Worm (Caenorhabditis elegans) whole organism, L4 larva: ENCODE measurements around the gene trpp-3.

Experiments
- F44E2.7 ChIP-seq: fragments of 200-800 bp; sonication (Bioruptor generic); IDR thresholded peaks from 2 replicates; pipeline ENCODE4 v2.1.2; 2022; ENCODE audit warnings: missing genetic modification characterization, missing compliant biosample characterization
- T20F7.1 ChIP-seq: fragments of 200-800 bp; sonication (Bioruptor generic); optimal IDR thresholded peaks from 2 replicates; lab custom pipeline; 2018; ENCODE audit warnings: mild to moderate bottlenecking, missing genetic modification characterization, missing compliant biosample characterization
- T26A8.4 ChIP-seq: fragments of 200-800 bp; sonication (Bioruptor generic); IDR thresholded peaks from 2 replicates; pipeline ENCODE4 v1.3.6; 2022; ENCODE audit warnings: missing genetic modification characterization, missing compliant biosample characterization
- Y5F2A.4 ChIP-seq: fragments of 200-800 bp; sonication (Bioruptor generic); optimal IDR thresholded peaks from 2 replicates; lab custom pipeline; 2018; ENCODE audit warnings: mild to moderate bottlenecking, missing genetic modification characterization, missing compliant biosample characterization
- Y75B8A.6 ChIP-seq: fragments of 200-800 bp; sonication (Bioruptor generic); IDR thresholded peaks from 2 replicates; pipeline ENCODE4 v1.3.6; 2022; ENCODE audit warnings: missing genetic modification reagents, missing genetic modification characterization, missing compliant biosample characterization
- aha-1 ChIP-seq: fragments of 150-350 bp; peaks from one replicate; lab custom pipeline; 2014; ENCODE audit warnings: missing biosample characterization, missing genetic modification characterization
- ama-1 ChIP-seq: fragments of 150-350 bp; optimal IDR thresholded peaks from 2 replicates; lab custom pipeline; 2014; ENCODE audit warnings: inconsistent platforms, mixed read lengths
- ceh-20 ChIP-seq: fragments of 200-800 bp; sonication (Bioruptor generic); IDR thresholded peaks from 2 replicates; pipeline ENCODE4 v1.3.6; 2022; ENCODE audit warnings: missing genetic modification reagents, missing genetic modification characterization, missing compliant biosample characterization
- ces-1 ChIP-seq: fragments of 150-350 bp; sonication (generic microtip); optimal IDR thresholded peaks from 4 replicates; lab custom pipeline; 2014; ENCODE audit warnings: missing biosample characterization, missing genetic modification reagents, missing genetic modification characterization
- daf-19 ChIP-seq: fragments of 200-800 bp; sonication (Bioruptor generic); conservative IDR thresholded peaks from 2 replicates; pipeline ENCODE4 v1.3.6; 2022; ENCODE audit warnings: missing genetic modification characterization, missing compliant biosample characterization
- dmd-6 ChIP-seq: fragments of 200-800 bp; sonication (Bioruptor generic); IDR thresholded peaks from 2 replicates; pipeline ENCODE4 v1.3.6; 2022; ENCODE audit warnings: missing genetic modification reagents, missing genetic modification characterization, missing compliant biosample characterization
- dmd-8 ChIP-seq: fragments of 200-800 bp; sonication (Bioruptor generic); IDR thresholded peaks from 2 replicates; pipeline ENCODE4 v1.3.6; 2022; ENCODE audit warnings: missing genetic modification characterization, missing compliant biosample characterization
- dpl-1 ChIP-seq: fragments of 150-350 bp; optimal IDR thresholded peaks from 2 replicates; lab custom pipeline; 2014; ENCODE audit warnings: missing biosample characterization, missing genetic modification reagents, missing genetic modification characterization
- dve-1 ChIP-seq: sonication (generic microtip); optimal IDR thresholded peaks from 2 replicates; lab custom pipeline; 2017; ENCODE audit warnings: antibody characterized with exemption, mild to moderate bottlenecking, missing genetic modification characterization, missing compliant biosample characterization; ENCODE audit not compliant: insufficient read depth
- gei-8 ChIP-seq: fragments of 200-800 bp; sonication (Bioruptor generic); optimal IDR thresholded peaks from 2 replicates; lab custom pipeline; 2018; ENCODE audit warnings: mild to moderate bottlenecking, missing genetic modification characterization, missing compliant biosample characterization
- hlh-11 ChIP-seq: fragments of 200-800 bp; sonication (Bioruptor generic); optimal IDR thresholded peaks from 2 replicates; lab custom pipeline; 2018; ENCODE audit warnings: mild to moderate bottlenecking, missing genetic modification characterization, missing compliant biosample characterization
- lim-7 ChIP-seq: fragments of 200-800 bp; sonication (Bioruptor generic); IDR thresholded peaks from 2 replicates; pipeline ENCODE4 v1.3.6; 2022; ENCODE audit warnings: missing genetic modification characterization, missing compliant biosample characterization
- lin-38 ChIP-seq: fragments of 200-800 bp; sonication (Bioruptor generic); IDR thresholded peaks from 2 replicates; pipeline ENCODE4 v1.3.6; 2022; ENCODE audit warnings: missing genetic modification reagents, missing genetic modification characterization, missing compliant biosample characterization
- lir-3 ChIP-seq: sonication (generic microtip); optimal IDR thresholded peaks from 2 replicates; lab custom pipeline; 2016; ENCODE audit warnings: mild to moderate bottlenecking, missing genetic modification characterization, missing compliant biosample characterization
- lsy-2 ChIP-seq, 2 experiments: fragments of 150-350 bp in 1 of 2; sonication (generic microtip) in 1 of 2; optimal IDR thresholded peaks; 2 replicates each; lab custom pipeline; 2014 to 2017; ENCODE audit warnings: missing biosample characterization in 2 of 2, missing genetic modification characterization in 2 of 2
- mdl-1 ChIP-seq, 2 experiments: fragments of 150-350 bp in 1 of 2; sonication (generic microtip) in 1 of 2; optimal IDR thresholded peaks; 2 replicates each; lab custom pipeline; 2014 to 2017; ENCODE audit warnings: missing biosample characterization in 2 of 2, missing genetic modification characterization in 2 of 2
- mdt-29 ChIP-seq: fragments of 200-800 bp; sonication (Bioruptor generic); IDR thresholded peaks from 2 replicates; pipeline ENCODE4 v1.3.6; 2022; ENCODE audit warnings: missing genetic modification reagents, missing genetic modification characterization, missing compliant biosample characterization
- nhr-10 ChIP-seq: fragments of 150-350 bp; optimal IDR thresholded peaks from 2 replicates; lab custom pipeline; 2014; ENCODE audit warnings: missing biosample characterization, missing genetic modification characterization
- nhr-102 ChIP-seq: sonication (generic microtip); optimal IDR thresholded peaks from 2 replicates; lab custom pipeline; 2016; ENCODE audit warnings: mild to moderate bottlenecking, missing genetic modification characterization, moderate library complexity, missing compliant biosample characterization
- nhr-11 ChIP-seq: fragments of 150-350 bp; optimal IDR thresholded peaks from 2 replicates; lab custom pipeline; 2014; ENCODE audit warnings: missing biosample characterization, missing genetic modification characterization
- nhr-41 ChIP-seq: fragments of 200-800 bp; sonication (Bioruptor generic); IDR thresholded peaks from 2 replicates; pipeline ENCODE4 v1.3.6; 2022; ENCODE audit warnings: missing genetic modification reagents, missing genetic modification characterization, missing compliant biosample characterization
- nhr-48 ChIP-seq: sonication (generic microtip); optimal IDR thresholded peaks from 2 replicates; lab custom pipeline; 2016; ENCODE audit warnings: mild to moderate bottlenecking, missing genetic modification characterization, missing compliant biosample characterization
- nhr-77 ChIP-seq: fragments of 150-350 bp; optimal IDR thresholded peaks from 2 replicates; lab custom pipeline; 2014; ENCODE audit warnings: missing biosample characterization, missing genetic modification characterization
- saeg-2 ChIP-seq: fragments of 200-800 bp; sonication (Bioruptor generic); IDR thresholded peaks from 2 replicates; pipeline ENCODE4 v1.3.6; 2022; ENCODE audit warnings: missing genetic modification reagents, missing genetic modification characterization, missing compliant biosample characterization
- sdz-12 ChIP-seq: fragments of 200-800 bp; sonication (Bioruptor generic); optimal IDR thresholded peaks from 2 replicates; lab custom pipeline; 2018; ENCODE audit warnings: mild to moderate bottlenecking, missing genetic modification characterization, missing compliant biosample characterization
- snpc-1.2 ChIP-seq: fragments of 200-800 bp; sonication (Bioruptor generic); IDR thresholded peaks from 2 replicates; pipeline ENCODE4 v1.3.6; 2022; ENCODE audit warnings: missing genetic modification reagents, missing genetic modification characterization, missing compliant biosample characterization
- snpc-4 ChIP-seq: fragments of 150-350 bp; optimal IDR thresholded peaks from 2 replicates; lab custom pipeline; 2014; ENCODE audit warnings: missing biosample characterization, missing genetic modification characterization
- spr-1 ChIP-seq: sonication (generic microtip); optimal IDR thresholded peaks from 2 replicates; lab custom pipeline; 2016; ENCODE audit warnings: mild to moderate bottlenecking, missing genetic modification characterization, missing compliant biosample characterization
- spr-3 ChIP-seq: fragments of 200-800 bp; sonication (Bioruptor generic); optimal IDR thresholded peaks from 2 replicates; lab custom pipeline; 2018; ENCODE audit warnings: mild to moderate bottlenecking, missing genetic modification characterization, missing compliant biosample characterization
- tag-97 ChIP-seq: fragments of 200-800 bp; sonication (Bioruptor generic); IDR thresholded peaks from 2 replicates; pipeline ENCODE4 v1.3.6; 2022; ENCODE audit warnings: missing genetic modification characterization, missing compliant biosample characterization
- tra-1 ChIP-seq: fragments of 200-800 bp; sonication (Bioruptor generic); IDR thresholded peaks from 2 replicates; pipeline ENCODE4 v1.3.6; 2022; ENCODE audit warnings: missing genetic modification reagents, missing genetic modification characterization, missing compliant biosample characterization
- zag-1 ChIP-seq: fragments of 150-350 bp; optimal IDR thresholded peaks from 2 replicates; lab custom pipeline; 2014; ENCODE audit warnings: missing biosample characterization, missing genetic modification characterization
- zfp-2 ChIP-seq: sonication (generic microtip); optimal IDR thresholded peaks from 2 replicates; lab custom pipeline; 2016; ENCODE audit warnings: mild to moderate bottlenecking, missing genetic modification characterization, missing compliant biosample characterization
- ztf-11 ChIP-seq: fragments of 150-350 bp; optimal IDR thresholded peaks from 2 replicates; lab custom pipeline; 2014; ENCODE audit warnings: missing biosample characterization, missing genetic modification characterization

The trpp-3 gene

ce11 chrIII:9558463-9558862 lies 33.1 kb downstream of the trpp-3 start, which contains the start of gene C48B4.6 (continued):
- TF ChIP-seq zag-1 (tag; lab: Kevin White, UChicago), result no peak
- no peak for TF ChIP-seq ztf-11 (tag; lab: Kevin White, UChicago)

- 0 out of 2 replicates have a peak, but pooled peaks have one; percentile 24 for TF ChIP-seq lin-38 (GFP tag; lab: Robert Waterston, UW)
- no peak for TF ChIP-seq sdz-12 (GFP tag; lab: Kevin White, UChicago)
Observed at ce11 chrIII:9559381-9559881, 34.1 kb downstream of the trpp-3 start, which contains the start of gene C48B4.7. Gene C48B4.7, minus strand, starts transcription at chrIII:9559431.

ce11 chrIII:9561158-9561557 lies 35.8 kb downstream of the trpp-3 start, which contains the start of gene C48B4.8:
Gene C48B4.8, minus strand, starts transcription at chrIII:9561258.
- no peak for TF ChIP-seq ama-1 (lab: Kevin White, UChicago)
- no peak for TF ChIP-seq daf-19
- TF ChIP-seq mdl-1 (tag; optimal IDR thresholded peaks at IDR 0.05; lab: Kevin White, UChicago), result no peak
- no peak for TF ChIP-seq mdt-29 (GFP tag; lab: Robert Waterston, UW)
- TF ChIP-seq zag-1 (tag; lab: Kevin White, UChicago), result no peak

- TF ChIP-seq aha-1 (tag; lab: Kevin White, UChicago), result no peak
- TF ChIP-seq hlh-11 (tag; lab: Kevin White, UChicago), result no peak
- no peak for TF ChIP-seq spr-1 (tag; lab: Kevin White, UChicago)
- no peak for TF ChIP-seq nhr-10
- no peak for TF ChIP-seq nhr-102 (tag; lab: Kevin White, UChicago)
- TF ChIP-seq T20F7.1 (GFP tag; lab: Kevin White, UChicago), result no peak
- no peak for TF ChIP-seq tag-97 (GFP tag; lab: Robert Waterston, UW)
- no peak for TF ChIP-seq dve-1
- TF ChIP-seq spr-3, result no peak
- TF ChIP-seq snpc-4, result no peak
- TF ChIP-seq F44E2.7 (GFP tag; lab: Robert Waterston, UW), result no peak
- TF ChIP-seq zfp-2, result no peak
- no peak for TF ChIP-seq nhr-48
- TF ChIP-seq ceh-20, result no peak
- no peak for TF ChIP-seq gei-8 (GFP tag; lab: Kevin White, UChicago)
Observed at ce11 chrIII:9563235-9563634, 37.9 kb downstream of the trpp-3 start, which contains the start of gene C48B4.9. Gene C48B4.9, minus strand, starts transcription at chrIII:9563335.

- TF ChIP-seq lim-7 (GFP tag; lab: Robert Waterston, UW), result no peak
- no peak for TF ChIP-seq zag-1 (tag; lab: Kevin White, UChicago)
Observed at ce11 chrIII:9564410-9564809, 39.1 kb downstream of the trpp-3 start, which contains the start of gene C48B4.10. Gene C48B4.10, minus strand, starts transcription at chrIII:9564510.

ce11 chrIII:9565973-9566372 lies 40.6 kb downstream of the trpp-3 start, which contains the start of gene C48B4.11:
Gene C48B4.11, minus strand, starts transcription at chrIII:9566115.
- TF ChIP-seq nhr-77 (tag; lab: Kevin White, UChicago), result no peak
- TF ChIP-seq, all 104 proteins: peak for 0

- no peak for TF ChIP-seq nhr-11 (tag; lab: Kevin White, UChicago)
- TF ChIP-seq ces-1 (GFP tag; lab: Kevin White, UChicago), result no peak
Observed at ce11 chrIII:9568451-9568850, 43.1 kb downstream of the trpp-3 start, which contains the start of gene C48B4.13. Gene C48B4.13, plus strand, starts transcription at chrIII:9568751.

ce11 chrIII:9570869-9571268 lies 45.5 kb downstream of the trpp-3 start:
- TF ChIP-seq dpl-1, result peak; percentile 85
- TF ChIP-seq T26A8.4, result peak; percentile 21; the same call in 1 of the 2 replicates
- peak in 1 of 2 experiments; percentile 54 for TF ChIP-seq lsy-2 (tag; optimal IDR thresholded peaks at IDR 0.05; lab: Kevin White, UChicago)
- no peak for TF ChIP-seq tra-1 (GFP tag; lab: Robert Waterston, UW)
- TF ChIP-seq snpc-1.2 (GFP tag; lab: Robert Waterston, UW), result no peak
- TF ChIP-seq dmd-8, result no peak
- TF ChIP-seq Y5F2A.4, result no peak
- TF ChIP-seq dve-1, result no peak
- TF ChIP-seq ama-1 (lab: Kevin White, UChicago), result no peak
- no peak for TF ChIP-seq dmd-6
- TF ChIP-seq saeg-2 (GFP tag; lab: Robert Waterston, UW), result no peak
- no peak for TF ChIP-seq Y75B8A.6 (GFP tag; lab: Robert Waterston, UW)
- TF ChIP-seq nhr-41 (GFP tag; lab: Robert Waterston, UW), result no peak
- no peak for TF ChIP-seq lir-3 (tag; lab: Kevin White, UChicago)
